Fruit fly (Drosophila melanogaster): Measurements from ENCODE around the gene stai.

stai gene

DNA sequence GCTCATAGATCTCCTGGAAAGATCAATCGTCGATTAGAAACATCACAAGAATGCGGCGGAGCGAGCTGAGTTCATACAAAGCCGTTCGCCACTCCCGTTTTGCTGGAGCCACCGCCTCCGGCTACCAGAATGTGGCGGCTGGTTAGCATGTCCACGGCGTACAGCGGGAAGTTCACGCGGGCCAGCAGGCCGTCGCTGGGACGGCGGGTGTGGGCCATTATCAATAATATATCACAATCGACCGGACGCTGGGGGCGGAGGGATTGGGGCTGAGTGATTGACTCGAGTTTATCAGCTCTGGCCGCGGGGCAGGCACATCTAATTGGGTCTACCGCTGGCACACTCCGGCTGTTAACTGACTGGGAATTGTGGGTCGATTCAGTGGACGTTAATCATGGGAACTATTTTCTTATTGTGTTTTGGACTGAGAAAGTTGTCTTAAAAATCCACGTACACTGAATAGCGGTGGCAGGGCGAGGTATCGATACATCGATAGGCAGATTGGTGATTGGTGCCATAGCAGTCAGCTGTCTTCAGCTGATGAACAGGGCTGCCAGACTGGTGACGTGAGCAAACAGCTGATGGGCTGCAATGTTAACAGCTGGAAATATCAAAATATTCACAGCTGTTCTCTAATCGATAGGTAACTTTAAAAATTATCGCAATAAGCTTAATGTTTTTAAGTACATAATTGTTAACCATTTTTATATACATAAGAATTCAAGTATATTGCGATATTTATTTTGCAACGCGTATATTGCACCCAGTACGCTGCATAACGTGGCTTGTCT is 1.5 kb upstream of the stai start, which contains the start of gene CG9175 (continued):
- 0 out of 2 replicates have a peak, but pooled peaks have one; percentile 32 for TF ChIP-seq slbo (GFP tag; IDR thresholded peaks at IDR 0.05)
- no peak for TF ChIP-seq CG32767 (GFP tag; IDR thresholded peaks at IDR 0.05)
- peak; percentile 67 for TF ChIP-seq lab (GFP tag; optimal IDR thresholded peaks at IDR 0.05)
- TF ChIP-seq ind (GFP tag; optimal IDR thresholded peaks at IDR 0.05) = peak; percentile 7
- TF ChIP-seq Antp (GFP tag; optimal IDR thresholded peaks at IDR 0.05) = peak; percentile 39
- TF ChIP-seq hth (optimal IDR thresholded peaks at IDR 0.05) = no peak
- peak; percentile 58; the same call in 1 of the 2 replicates for TF ChIP-seq CG32532 (GFP tag; IDR thresholded peaks at IDR 0.05)
- no peak for TF ChIP-seq CG30431 (GFP tag; optimal IDR thresholded peaks at IDR 0.05)
- peak; percentile 4 for TF ChIP-seq gem (tag; optimal IDR thresholded peaks at IDR 0.05)
- peak; percentile 88 for TF ChIP-seq CG12659 (GFP tag; optimal IDR thresholded peaks at IDR 0.05)
- peak; percentile 33; the same call in 1 of the 2 replicates for TF ChIP-seq rib (GFP tag; IDR thresholded peaks at IDR 0.05)
- TF ChIP-seq shn (GFP tag; optimal IDR thresholded peaks at IDR 0.05) = no peak
- TF ChIP-seq CG3726 (GFP tag; IDR thresholded peaks at IDR 0.05) = no peak
- no peak for TF ChIP-seq CG12299 (tag; optimal IDR thresholded peaks at IDR 0.05)
- TF ChIP-seq CG10543 (GFP tag; optimal IDR thresholded peaks at IDR 0.05) = peak; percentile 67
- peak; percentile 83 for TF ChIP-seq sens (GFP tag)
- peak; percentile 15 for TF ChIP-seq CG1792 (GFP tag; optimal IDR thresholded peaks at IDR 0.05)
- TF ChIP-seq CG10366 (GFP tag; IDR thresholded peaks at IDR 0.05) = no peak; the same call in 1 of the 2 replicates
- peak; percentile 35; the same call in 1 of the 2 replicates for TF ChIP-seq stc (GFP tag; IDR thresholded peaks at IDR 0.05)
- peak; percentile 7 for TF ChIP-seq Atf-2 (GFP tag; optimal IDR thresholded peaks at IDR 0.05)
- no peak for TF ChIP-seq klu (GFP tag; IDR thresholded peaks at IDR 0.05)
- TF ChIP-seq sug (tag; optimal IDR thresholded peaks at IDR 0.05) = peak; percentile 62
- no peak for TF ChIP-seq seq (GFP tag; IDR thresholded peaks at IDR 0.05)
- peak; percentile 15 for TF ChIP-seq CG12104 (GFP tag; optimal IDR thresholded peaks at IDR 0.05)
- no peak for TF ChIP-seq eve (GFP tag; optimal IDR thresholded peaks at IDR 0.05)
- peak; percentile 6 for TF ChIP-seq vfl (GFP tag; optimal IDR thresholded peaks at IDR 0.05)
- TF ChIP-seq Oli (tag; optimal IDR thresholded peaks at IDR 0.05) = no peak
- no peak for TF ChIP-seq Trl (optimal IDR thresholded peaks at IDR 0.05)
- TF ChIP-seq Trl (GFP tag; optimal IDR thresholded peaks at IDR 0.05) = peak; percentile 12
- TF ChIP-seq CG7963 (GFP tag; IDR thresholded peaks at IDR 0.05; ENCODE audit: partially characterized antibody) = peak; percentile 93
- peak; percentile 69 for TF ChIP-seq pho (GFP tag; optimal IDR thresholded peaks at IDR 0.05)
- TF ChIP-seq amos (GFP tag; IDR thresholded peaks at IDR 0.05; ENCODE audit: partially characterized antibody) = peak; percentile 98
- peak; percentile 94 for TF ChIP-seq knrl (GFP tag; IDR thresholded peaks at IDR 0.05; ENCODE audit: partially characterized antibody)
- TF ChIP-seq Meics (GFP tag; optimal IDR thresholded peaks at IDR 0.05) = peak; percentile 42
- TF ChIP-seq CG11504 (tag; optimal IDR thresholded peaks at IDR 0.05) = peak; percentile 43
- peak; percentile 100 for TF ChIP-seq CG18011 (GFP tag; optimal IDR thresholded peaks at IDR 0.05)
- peak; percentile 94 for TF ChIP-seq stwl (tag; optimal IDR thresholded peaks at IDR 0.05)
- peak; percentile 4 for TF ChIP-seq CG4328 (GFP tag; optimal IDR thresholded peaks at IDR 0.05)
- TF ChIP-seq da (GFP tag; optimal IDR thresholded peaks at IDR 0.05) = no peak
- peak; percentile 97 for TF ChIP-seq bbx (GFP tag; IDR thresholded peaks at IDR 0.05; ENCODE audit: partially characterized antibody)
- TF ChIP-seq CG17186 (GFP tag; optimal IDR thresholded peaks at IDR 0.05) = peak; percentile 85
- no peak for TF ChIP-seq CG2875 (GFP tag; optimal IDR thresholded peaks at IDR 0.05)
- peak in 1 of 3 experiments; percentile 81 for TF ChIP-seq Stat92E (GFP tag; optimal IDR thresholded peaks at IDR 0.05)
- TF ChIP-seq CG1603 (tag; optimal IDR thresholded peaks at IDR 0.05) = peak; percentile 90
- TF ChIP-seq eyg (GFP tag; optimal IDR thresholded peaks at IDR 0.05) = no peak
- peak; percentile 73 for TF ChIP-seq Sin3A (optimal IDR thresholded peaks at IDR 0.05)
- peak; percentile 93 for TF ChIP-seq Doc3 (GFP tag; IDR thresholded peaks at IDR 0.05; ENCODE audit: partially characterized antibody)
- peak; percentile 56; the same call in 2 of the 3 replicates for TF ChIP-seq Dbx (GFP tag; IDR thresholded peaks at IDR 0.05)
- TF ChIP-seq unc-4 (GFP tag; IDR thresholded peaks at IDR 0.05; ENCODE audit: partially characterized antibody) = peak; percentile 99

Data from whole organism, embryonic.